Worm (Caenorhabditis elegans) whole organism, L1 larva: ENCODE data around the gene rpm-1.

Experiments used
- F16B12.6 ChIP-seq: fragments of 150-350 bp; optimal IDR thresholded peaks from 2 replicates; lab custom pipeline; 2014; ENCODE audit warnings: missing biosample characterization, missing genetic modification characterization
- ama-1 ChIP-seq: fragments of 150-350 bp; optimal IDR thresholded peaks from 2 replicates; lab custom pipeline; 2014
- dpl-1 ChIP-seq, 3 experiments: fragments of 150-350 bp in 2 of 3; sonication (generic microtip) in 1 of 3; optimal IDR thresholded peaks; 2 replicates each; lab custom pipeline; 2014 to 2017; ENCODE audit warnings: missing biosample characterization in 3 of 3, missing genetic modification characterization in 3 of 3, missing genetic modification reagents in 3 of 3
- lin-39 ChIP-seq: fragments of 150-350 bp; optimal IDR thresholded peaks from 2 replicates; lab custom pipeline; 2014; ENCODE audit warnings: missing biosample characterization, missing genetic modification reagents, missing genetic modification characterization
- lir-3 ChIP-seq: sonication (generic microtip); optimal IDR thresholded peaks from 2 replicates; lab custom pipeline; 2016; ENCODE audit warnings: mild to moderate bottlenecking, missing genetic modification characterization, moderate library complexity, missing compliant biosample characterization; ENCODE audit not compliant: poor library complexity
- mab-9 ChIP-seq: fragments of 200-800 bp; sonication (Bioruptor generic); IDR thresholded peaks from 2 replicates; pipeline ENCODE4 v1.3.6; 2022; ENCODE audit warnings: missing genetic modification reagents, missing genetic modification characterization, missing compliant biosample characterization
- snpc-4 ChIP-seq: fragments of 150-350 bp; optimal IDR thresholded peaks from 2 replicates; lab custom pipeline; 2014; ENCODE audit warnings: missing biosample characterization, missing genetic modification characterization
- ztf-11 ChIP-seq, 2 experiments: sonication (generic microtip); optimal IDR thresholded peaks; 2 replicates each; lab custom pipeline; 2016 to 2017; ENCODE audit warnings: missing genetic modification characterization in 2 of 2, missing biosample characterization in 1 of 2, missing compliant biosample characterization in 1 of 2
- ztf-4 ChIP-seq: fragments of 150-350 bp; optimal IDR thresholded peaks from 2 replicates; lab custom pipeline; 2014; ENCODE audit warnings: missing biosample characterization, missing genetic modification characterization

DNA sequence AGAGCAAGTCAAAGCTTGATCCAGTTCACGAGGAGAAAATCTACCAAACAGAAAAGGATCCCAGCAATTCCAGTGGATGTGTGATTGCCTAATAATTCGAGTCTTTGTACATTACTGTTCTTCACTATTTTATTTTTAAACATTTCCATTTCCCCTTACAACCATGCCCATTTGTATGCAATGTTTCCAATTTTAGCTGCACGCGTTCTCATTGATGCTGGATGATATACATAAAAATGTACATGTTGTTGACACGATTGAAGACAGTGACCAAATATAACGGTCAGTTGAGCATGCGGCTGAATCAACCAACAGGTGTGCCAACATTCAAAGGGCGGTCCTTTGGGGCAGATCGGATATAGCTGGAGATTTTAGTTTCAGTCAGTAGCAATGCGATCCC, 43.5 kb downstream of the rpm-1 start, which contains the start of gene B0507.1:
- no peak for TF ChIP-seq mab-9 (GFP tag; lab: Robert Waterston, UW)
- TF ChIP-seq F16B12.6 (tag; lab: Kevin White, UChicago) = no peak
- TF ChIP-seq dpl-1 (GFP tag; optimal IDR thresholded peaks at IDR 0.05; lab: Kevin White, UChicago) = no peak
- no peak for TF ChIP-seq snpc-4 (tag; lab: Kevin White, UChicago)
- TF ChIP-seq ztf-4 (tag; lab: Kevin White, UChicago) = no peak
- TF ChIP-seq lin-39 = no peak
- TF ChIP-seq ama-1 (lab: Kevin White, UChicago) = no peak
- TF ChIP-seq lir-3 (tag; lab: Kevin White, UChicago) = no peak
- TF ChIP-seq ztf-11 (tag; optimal IDR thresholded peaks at IDR 0.05; lab: Kevin White, UChicago) = no peak
